Worm (Caenorhabditis elegans) whole organism, young adult: Measurements from ENCODE around the gene tbc-12.

ENCODE experiments used
- ama-1 ChIP-seq, 3 experiments: fragments of 150-350 bp in 1 of 3; sonication (generic microtip) in 2 of 3; optimal IDR thresholded peaks; 2 replicates each; lab custom pipeline; 2014 to 2018; ENCODE audit warnings: missing biosample characterization in 2 of 3, missing genetic modification characterization in 2 of 3, missing genetic modification reagents in 2 of 3
- attf-5 ChIP-seq: fragments of 200-800 bp; sonication (Bioruptor generic); optimal IDR thresholded peaks from 2 replicates; lab custom pipeline; 2018; ENCODE audit warnings: mild to moderate bottlenecking, missing genetic modification characterization, missing compliant biosample characterization
- nhr-179 ChIP-seq: sonication (generic microtip); optimal IDR thresholded peaks from 2 replicates; lab custom pipeline; 2016; ENCODE audit warnings: mild to moderate bottlenecking, missing genetic modification characterization, missing compliant biosample characterization
- snpc-4 ChIP-seq, 5 experiments: fragments of 150-350 bp in 1 of 5; sonication (generic microtip) in 4 of 5; optimal IDR thresholded peaks; 2 replicates each; lab custom pipeline; 2014 to 2018; ENCODE audit warnings: missing genetic modification characterization in 5 of 5, missing biosample characterization in 3 of 5, antibody characterized with exemption in 2 of 5, mild to moderate bottlenecking in 2 of 5, missing compliant biosample characterization in 2 of 5, missing genotype in 2 of 5, moderate library complexity in 2 of 5, missing genetic modification reagents in 1 of 5

DNA sequence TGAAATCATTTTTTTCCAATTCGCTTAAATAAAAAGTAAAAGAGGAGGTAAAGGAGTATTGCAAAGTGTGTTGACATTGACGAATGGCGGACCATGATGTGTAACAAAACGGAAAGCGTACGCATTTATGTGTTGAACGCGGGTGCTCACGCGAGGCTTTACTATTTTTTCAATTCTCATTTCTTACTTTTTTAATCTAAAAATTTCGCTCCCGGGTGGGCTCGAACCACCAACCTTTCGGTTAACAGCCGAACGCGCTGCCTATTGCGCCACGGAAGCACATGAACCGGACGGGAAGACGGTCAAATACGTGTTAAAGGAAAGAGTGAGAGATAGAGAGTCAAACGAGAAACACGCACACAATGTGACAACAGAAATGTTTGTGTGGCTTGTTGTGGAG, 17.1 kb upstream of the tbc-12 start:
- no peak for TF ChIP-seq ama-1 (optimal IDR thresholded peaks at IDR 0.05; lab: Kevin White, UChicago)
- TF ChIP-seq ama-1 (GFP tag; optimal IDR thresholded peaks at IDR 0.05; lab: Kevin White, UChicago) = peak; percentile 13 to 80
- TF ChIP-seq snpc-4 (GFP tag; optimal IDR thresholded peaks at IDR 0.05; lab: Kevin White, UChicago) = peak; percentile 56
- peak in 3 of 4 experiments; percentile 62 to 77 (median 73) for TF ChIP-seq snpc-4 (tag; optimal IDR thresholded peaks at IDR 0.05; lab: Kevin White, UChicago)
- peak; percentile 12 for TF ChIP-seq nhr-179 (tag; lab: Kevin White, UChicago)
- TF ChIP-seq attf-5 (GFP tag; lab: Kevin White, UChicago) = peak; percentile 59
